Worm (Caenorhabditis elegans) whole organism, early embryonic: ENCODE results near the gene lin-32.

ENCODE experiments used
- B0310.2 ChIP-seq: sonication (generic microtip); optimal IDR thresholded peaks from 2 replicates; lab custom pipeline; 2016; ENCODE audit warnings: mild to moderate bottlenecking, missing genetic modification characterization, missing compliant biosample characterization
- aly-1 ChIP-seq: sonication (generic microtip); optimal IDR thresholded peaks from 2 replicates; lab custom pipeline; 2016; ENCODE audit warnings: missing genetic modification characterization, missing compliant biosample characterization
- ama-1 ChIP-seq: fragments of 150-350 bp; optimal IDR thresholded peaks from 2 replicates; lab custom pipeline; 2014
- ceh-36 ChIP-seq: sonication (generic microtip); optimal IDR thresholded peaks from 2 replicates; lab custom pipeline; 2016; ENCODE audit warnings: missing genetic modification characterization, inconsistent platforms, missing compliant biosample characterization
- flt-1 ChIP-seq: fragments of 200-800 bp; sonication (Bioruptor generic); IDR thresholded peaks from 2 replicates; pipeline ENCODE4 v1.3.6; 2022; ENCODE audit warnings: missing genetic modification characterization, missing compliant biosample characterization
- tbx-11 ChIP-seq: fragments of 200-800 bp; sonication (Bioruptor generic); IDR thresholded peaks from 2 replicates; pipeline ENCODE4 v1.3.6; 2022; ENCODE audit warnings: missing genetic modification characterization, missing compliant biosample characterization
- tbx-37 ChIP-seq: fragments of 200-800 bp; sonication (Bioruptor generic); conservative IDR thresholded peaks from 2 replicates; pipeline ENCODE4 v1.3.6; 2022; ENCODE audit warnings: missing genetic modification reagents, missing genetic modification characterization, missing compliant biosample characterization

- TF ChIP-seq tbx-37 (GFP tag; lab: Robert Waterston, UW) (no peak), ama-1 (no peak), B0310.2 (tag; lab: Kevin White, UChicago) (no peak), tbx-11 (GFP tag; lab: Robert Waterston, UW) (no peak), ceh-36 (tag; lab: Kevin White, UChicago) (no peak), flt-1 (GFP tag; lab: Robert Waterston, UW) (no peak), aly-1 (tag; lab: Kevin White, UChicago) (no peak)
Measured at ce11 chrX:2229305-2230172, at the start of gene lin-32.
